Worm (Caenorhabditis elegans): ENCODE data around the gene Y40B10A.5.

Gene Y40B10A.5

DNA sequence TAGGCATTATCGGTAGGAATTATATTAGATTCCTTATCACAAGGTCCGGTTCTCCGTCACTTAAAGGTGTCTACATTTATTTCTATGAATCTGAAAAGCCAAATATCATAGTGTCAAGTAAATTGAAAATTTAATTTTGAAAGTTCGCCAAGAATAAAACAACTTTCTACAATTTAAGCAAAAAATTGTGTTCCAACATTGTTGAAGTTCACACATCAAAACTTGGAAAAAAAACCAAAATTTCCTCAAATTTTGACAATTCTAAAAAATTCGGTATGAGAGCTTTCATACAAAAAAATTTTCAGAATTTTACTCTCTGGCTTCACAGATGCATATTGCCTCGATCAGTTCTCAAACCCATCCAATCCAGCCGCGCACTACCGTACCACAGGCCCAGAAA, 34.1 kb downstream of the Y40B10A.5 start, which contains the start of gene F59A7.7:
TSS of gene F59A7.7 (plus strand) at position 301 of the 400 bp plus-strand sequence.
- no peak for TF ChIP-seq snpc-4 (tag; optimal IDR thresholded peaks at IDR 0.05)
- no peak for TF ChIP-seq crh-2 (tag; optimal IDR thresholded peaks at IDR 0.05)
- no peak for TF ChIP-seq nhr-129 (tag; optimal IDR thresholded peaks at IDR 0.05)
- no peak for TF ChIP-seq nhr-21 (tag; optimal IDR thresholded peaks at IDR 0.05)
- no peak for TF ChIP-seq ama-1 (optimal IDR thresholded peaks at IDR 0.05)

DNA sequence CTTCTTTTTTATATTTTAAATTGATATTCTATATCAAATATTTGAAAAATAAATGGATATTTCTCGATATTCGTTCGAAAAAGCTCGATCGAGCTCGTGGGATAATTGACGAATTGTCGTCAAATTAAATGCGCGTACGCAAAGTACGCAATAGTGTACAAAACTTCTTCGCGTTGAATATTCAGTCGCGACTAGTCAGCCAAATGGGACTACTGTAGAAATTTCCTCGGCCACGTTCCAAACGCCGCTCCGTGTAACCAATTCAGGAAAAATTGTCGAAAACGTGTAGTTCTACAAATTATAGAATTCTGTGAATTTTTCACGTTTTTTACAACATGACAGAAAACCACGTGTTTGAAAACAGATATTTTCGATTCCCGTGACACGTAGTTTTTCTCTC, 37.4 kb downstream of the Y40B10A.5 start:
- peak; percentile 75 for TF ChIP-seq unc-55 (GFP tag; optimal IDR thresholded peaks at IDR 0.05)
- TF ChIP-seq ama-1 (optimal IDR thresholded peaks at IDR 0.05): no peak
- no peak for TF ChIP-seq zag-1 (tag; optimal IDR thresholded peaks at IDR 0.05)
- no peak for TF ChIP-seq nhr-237 (tag; optimal IDR thresholded peaks at IDR 0.05)
- no peak for TF ChIP-seq nhr-10 (tag; optimal IDR thresholded peaks at IDR 0.05)
- no peak for TF ChIP-seq mdl-1 (tag; optimal IDR thresholded peaks at IDR 0.05)
- TF ChIP-seq C34F6.9 (tag; optimal IDR thresholded peaks at IDR 0.05): peak; percentile 9
- no peak for TF ChIP-seq dmd-4 (tag; optimal IDR thresholded peaks at IDR 0.05)
- no peak for TF ChIP-seq nhr-11 (tag; optimal IDR thresholded peaks at IDR 0.05)
- peak; percentile 33 for TF ChIP-seq sma-9 (GFP tag; optimal IDR thresholded peaks at IDR 0.05)
- no peak for TF ChIP-seq sma-9 (tag; optimal IDR thresholded peaks at IDR 0.05)
- TF ChIP-seq ZK546.5 (tag; optimal IDR thresholded peaks at IDR 0.05): no peak
- TF ChIP-seq egl-27 (tag; optimal IDR thresholded peaks at IDR 0.05): no peak
- TF ChIP-seq unc-62 (GFP tag; optimal IDR thresholded peaks at IDR 0.05): no peak
- TF ChIP-seq nhr-12 (tag; optimal IDR thresholded peaks at IDR 0.05): no peak
- TF ChIP-seq ztf-11 (tag; optimal IDR thresholded peaks at IDR 0.05): no peak
- peak; percentile 15 for TF ChIP-seq nhr-21 (tag; optimal IDR thresholded peaks at IDR 0.05)
- TF ChIP-seq ztf-1 (GFP tag; conservative IDR thresholded peaks at IDR 0.05): no peak
- TF ChIP-seq blmp-1 (tag; optimal IDR thresholded peaks at IDR 0.05; ENCODE audit: insufficient read depth): no peak
- TF ChIP-seq mab-5 (tag; optimal IDR thresholded peaks at IDR 0.05): no peak
- peak; percentile 73 to 96 for TF ChIP-seq lsy-2 (tag; optimal IDR thresholded peaks at IDR 0.05)
- TF ChIP-seq nhr-25 (tag; optimal IDR thresholded peaks at IDR 0.05): no peak
- TF ChIP-seq R02D3.7 (tag; optimal IDR thresholded peaks at IDR 0.05): no peak
- no peak for TF ChIP-seq snpc-4 (tag; optimal IDR thresholded peaks at IDR 0.05)
- TF ChIP-seq ceh-82 (tag; optimal IDR thresholded peaks at IDR 0.05): no peak
- peak; percentile 68 for TF ChIP-seq sma-3 (GFP tag; optimal IDR thresholded peaks at IDR 0.05)
- no peak for TF ChIP-seq lin-39 (tag; optimal IDR thresholded peaks at IDR 0.05)
- TF ChIP-seq sem-4 (tag; optimal IDR thresholded peaks at IDR 0.05): no peak
- TF ChIP-seq ceh-16 (tag; optimal IDR thresholded peaks at IDR 0.05): no peak
- no peak for TF ChIP-seq Y55F3AM.14 (GFP tag; optimal IDR thresholded peaks at IDR 0.05)
- no peak for TF ChIP-seq alr-1 (tag; optimal IDR thresholded peaks at IDR 0.05)
- TF ChIP-seq nhr-23 (tag; optimal IDR thresholded peaks at IDR 0.05): no peak
- TF ChIP-seq mbf-1 (tag; optimal IDR thresholded peaks at IDR 0.05): no peak
- TF ChIP-seq unc-39 (tag; optimal IDR thresholded peaks at IDR 0.05): no peak
- no peak for TF ChIP-seq ztf-4 (tag; optimal IDR thresholded peaks at IDR 0.05)
- TF ChIP-seq nhr-77 (tag; optimal IDR thresholded peaks at IDR 0.05): no peak
- no peak for TF ChIP-seq nhr-6 (tag; optimal IDR thresholded peaks at IDR 0.05)
- peak; percentile 42 for TF ChIP-seq gmeb-1 (tag; optimal IDR thresholded peaks at IDR 0.05)
- TF ChIP-seq peb-1 (tag; optimal IDR thresholded peaks at IDR 0.05): no peak
- no peak for TF ChIP-seq lin-13 (GFP tag; optimal IDR thresholded peaks at IDR 0.05)
- no peak for TF ChIP-seq elt-1 (tag; optimal IDR thresholded peaks at IDR 0.05)
- no peak for TF ChIP-seq aly-2 (tag; optimal IDR thresholded peaks at IDR 0.05)
- no peak for TF ChIP-seq elt-3 (tag; optimal IDR thresholded peaks at IDR 0.05)
- TF ChIP-seq crh-2 (tag; optimal IDR thresholded peaks at IDR 0.05): peak; percentile 1
- no peak for TF ChIP-seq F13H6.1 (tag; optimal IDR thresholded peaks at IDR 0.05)
- TF ChIP-seq lin-11 (tag; optimal IDR thresholded peaks at IDR 0.05): no peak
- peak; percentile 66 for TF ChIP-seq nhr-129 (tag; optimal IDR thresholded peaks at IDR 0.05)
- no peak for TF ChIP-seq fos-1 (tag; optimal IDR thresholded peaks at IDR 0.05)
- no peak for TF ChIP-seq skn-1 (tag; optimal IDR thresholded peaks at IDR 0.05)

Data from whole organism, L2 larva.